Worm (Caenorhabditis elegans): ENCODE results near the gene B0303.11.

B0303.11 gene

DNA sequence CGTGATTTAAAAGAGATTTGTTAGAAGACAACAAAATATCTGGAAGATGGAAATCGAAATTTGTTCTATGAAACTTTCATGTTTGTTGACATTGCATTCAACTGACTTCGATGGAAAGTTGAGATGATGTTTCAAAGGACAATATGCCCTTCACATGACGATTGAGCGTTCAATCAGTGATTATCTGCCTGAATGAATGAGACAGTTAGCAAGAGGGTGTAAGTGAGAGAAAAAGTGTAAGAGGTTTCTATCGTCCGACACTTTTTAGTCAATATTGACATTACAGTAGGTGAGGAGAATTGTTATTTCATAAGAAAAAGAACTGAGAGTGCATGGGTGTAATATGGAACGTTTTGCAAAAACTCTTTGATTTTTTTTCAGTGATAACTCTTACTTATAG lies 23.0 kb upstream of the B0303.11 start:
- TF ChIP-seq mxl-2 (GFP tag; conservative IDR thresholded peaks at IDR 0.05) (no peak), dmd-6 (GFP tag; IDR thresholded peaks at IDR 0.05) (peak; percentile 30; the same call in 1 of the 2 replicates), dve-1 (tag; optimal IDR thresholded peaks at IDR 0.05; ENCODE audit: insufficient read depth) (peak; percentile 10), hmg-1.1 (GFP tag; IDR thresholded peaks at IDR 0.05) (0 out of 2 replicates have a peak, but pooled peaks have one; percentile 25), ceh-28 (tag; optimal IDR thresholded peaks at IDR 0.05) (no peak), aha-1 (tag) (peak; percentile 91), nhr-25 (tag; optimal IDR thresholded peaks at IDR 0.05; ENCODE audit: borderline replicate concordance, insufficient read depth) (peak; percentile 40), lsy-2 (tag; optimal IDR thresholded peaks at IDR 0.05) (peak in 1 of 2 experiments; percentile 44), nhr-6 (tag; optimal IDR thresholded peaks at IDR 0.05) (peak; percentile 73), hlh-11 (tag; optimal IDR thresholded peaks at IDR 0.05) (peak; percentile 41), mes-2 (tag; optimal IDR thresholded peaks at IDR 0.05; ENCODE audit: poor library complexity, severe bottlenecking) (peak; percentile 32), mdt-29 (GFP tag; IDR thresholded peaks at IDR 0.05) (no peak), unc-62 (GFP tag; optimal IDR thresholded peaks at IDR 0.05 in 1 of 2) (peak in 1 of 2 experiments; percentile 97), unc-62 (tag; optimal IDR thresholded peaks at IDR 0.05) (no peak), nhr-28 (tag; optimal IDR thresholded peaks at IDR 0.05) (peak; percentile 60), pqm-1 (tag; optimal IDR thresholded peaks at IDR 0.05) (peak; percentile 32), daf-16 (GFP tag; optimal IDR thresholded peaks at IDR 0.05) (no peak), daf-16 (tag; optimal IDR thresholded peaks at IDR 0.05) (peak; percentile 69), nhr-102 (tag; optimal IDR thresholded peaks at IDR 0.05) (no peak), gei-8 (GFP tag; optimal IDR thresholded peaks at IDR 0.05) (peak; percentile 5), mep-1 (tag; optimal IDR thresholded peaks at IDR 0.05) (peak; percentile 17), hlh-30 (tag; optimal IDR thresholded peaks at IDR 0.05; ENCODE audit: insufficient read depth) (peak; percentile 82), mxl-3 (GFP tag; optimal IDR thresholded peaks at IDR 0.05) (peak; percentile 50), pha-4 (GFP tag; IDR thresholded peaks at IDR 0.05) (no peak), pha-4 (tag; optimal IDR thresholded peaks at IDR 0.05) (peak; percentile 99), arid-1 (GFP tag; conservative IDR thresholded peaks at IDR 0.05) (no peak)

DNA sequence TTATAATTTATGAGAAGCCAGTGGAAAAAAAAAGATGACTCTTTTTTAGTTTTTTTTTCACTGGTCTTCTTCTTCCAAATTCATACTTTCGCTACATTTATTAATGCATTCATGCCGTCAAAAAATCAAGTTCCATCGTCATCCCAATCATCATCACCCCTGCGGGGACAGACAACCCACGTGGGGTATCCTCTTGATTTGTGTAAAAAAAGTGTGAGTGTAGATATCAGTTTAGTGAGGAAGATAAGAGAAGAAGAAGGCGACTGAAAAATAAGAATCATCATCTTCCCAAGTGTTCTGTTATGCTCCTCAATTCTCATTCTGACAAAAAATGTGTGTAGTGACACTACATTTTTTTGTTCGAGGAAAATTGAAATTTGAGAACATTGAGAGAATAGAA lies 21.8 kb upstream of the B0303.11 start:
- TF ChIP-seq unc-62 (GFP tag; optimal IDR thresholded peaks at IDR 0.05 in 1 of 2) (peak in 1 of 2 experiments; percentile 94), unc-62 (tag; optimal IDR thresholded peaks at IDR 0.05) (no peak), lsy-2 (tag; optimal IDR thresholded peaks at IDR 0.05) (peak in 1 of 2 experiments; percentile 23), nhr-11 (tag; optimal IDR thresholded peaks at IDR 0.05) (peak; percentile 6), gei-8 (GFP tag; optimal IDR thresholded peaks at IDR 0.05) (no peak), hlh-11 (tag; optimal IDR thresholded peaks at IDR 0.05) (peak; percentile 62), tra-1 (GFP tag; IDR thresholded peaks at IDR 0.05) (peak; percentile 32; the same call in 1 of the 2 replicates), nhr-28 (tag; optimal IDR thresholded peaks at IDR 0.05) (peak; percentile 64), hlh-30 (tag; optimal IDR thresholded peaks at IDR 0.05; ENCODE audit: insufficient read depth) (peak; percentile 82), dmd-6 (GFP tag; IDR thresholded peaks at IDR 0.05) (no peak), ctbp-1 (GFP tag; IDR thresholded peaks at IDR 0.05) (peak; percentile 35; the same call in 1 of the 2 replicates), mxl-3 (GFP tag; optimal IDR thresholded peaks at IDR 0.05) (peak; percentile 91), mes-2 (tag; optimal IDR thresholded peaks at IDR 0.05; ENCODE audit: poor library complexity, severe bottlenecking) (peak; percentile 19), madf-9 (GFP tag; conservative IDR thresholded peaks at IDR 0.05) (0 out of 2 replicates have a peak, but pooled peaks have one; percentile 2), nhr-48 (tag; optimal IDR thresholded peaks at IDR 0.05) (peak; percentile 19), cey-2 (tag; optimal IDR thresholded peaks at IDR 0.05; ENCODE audit: borderline replicate concordance, insufficient read depth) (peak; percentile 37), mdl-1 (tag; optimal IDR thresholded peaks at IDR 0.05) (peak; percentile 56 to 84), T26A8.4 (GFP tag; IDR thresholded peaks at IDR 0.05) (no peak), tag-97 (GFP tag; IDR thresholded peaks at IDR 0.05) (no peak)

DNA sequence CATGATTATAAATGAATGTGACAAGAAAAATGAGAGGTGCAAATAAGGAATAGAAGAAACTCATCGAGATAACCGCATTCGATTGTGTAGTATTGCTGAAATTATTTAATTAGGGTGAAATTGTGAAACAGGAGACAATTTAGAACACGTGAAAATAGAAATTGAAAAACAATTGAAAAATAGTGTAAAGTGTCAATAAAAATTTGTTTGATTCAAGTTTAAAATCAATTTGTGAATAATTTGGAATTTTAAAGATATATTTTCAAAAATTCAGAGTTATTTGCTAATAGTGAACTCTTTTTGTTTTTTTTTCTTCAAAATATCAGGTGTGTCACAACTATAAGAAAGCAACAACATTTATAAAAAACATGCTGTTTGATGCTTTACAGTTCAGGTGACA lies 21.1 kb upstream of the B0303.11 start, which contains the start of gene ZK370.4:
Gene ZK370.4, minus strand, starts transcription at position 101 of the 400 bp plus-strand sequence.
- peak; percentile 89 for TF ChIP-seq aha-1 (tag)
- TF ChIP-seq dmd-6 (GFP tag; IDR thresholded peaks at IDR 0.05): no peak
- TF ChIP-seq ctbp-1 (GFP tag; IDR thresholded peaks at IDR 0.05): no peak
- no peak for TF ChIP-seq mdl-1 (tag; optimal IDR thresholded peaks at IDR 0.05)
- TF ChIP-seq set-16 (GFP tag; IDR thresholded peaks at IDR 0.05): no peak

All from whole organism, L4 larva.